Worm (Caenorhabditis elegans) whole organism, L4/young adult: ENCODE data around the gene F19G12.8.
A peak's percentile ranks its signal among the peaks of the same experiment; 100 is the strongest.

Source experiments
- W03F9.2 ChIP-seq: fragments of 150-350 bp; optimal IDR thresholded peaks from 2 replicates; lab custom pipeline; 2014; ENCODE audit warnings: missing biosample characterization, missing genetic modification characterization
- dao-5 ChIP-seq: sonication (generic microtip); optimal IDR thresholded peaks from 2 replicates; lab custom pipeline; 2016; ENCODE audit warnings: missing genotype, missing genetic modification characterization, moderate library complexity, missing compliant biosample characterization
- him-1 ChIP-seq: sonication (generic microtip); optimal IDR thresholded peaks from 2 replicates; lab custom pipeline; 2016; ENCODE audit warnings: missing genotype, missing genetic modification reagents, missing genetic modification characterization, missing compliant biosample characterization

F19G12.8 gene

DNA sequence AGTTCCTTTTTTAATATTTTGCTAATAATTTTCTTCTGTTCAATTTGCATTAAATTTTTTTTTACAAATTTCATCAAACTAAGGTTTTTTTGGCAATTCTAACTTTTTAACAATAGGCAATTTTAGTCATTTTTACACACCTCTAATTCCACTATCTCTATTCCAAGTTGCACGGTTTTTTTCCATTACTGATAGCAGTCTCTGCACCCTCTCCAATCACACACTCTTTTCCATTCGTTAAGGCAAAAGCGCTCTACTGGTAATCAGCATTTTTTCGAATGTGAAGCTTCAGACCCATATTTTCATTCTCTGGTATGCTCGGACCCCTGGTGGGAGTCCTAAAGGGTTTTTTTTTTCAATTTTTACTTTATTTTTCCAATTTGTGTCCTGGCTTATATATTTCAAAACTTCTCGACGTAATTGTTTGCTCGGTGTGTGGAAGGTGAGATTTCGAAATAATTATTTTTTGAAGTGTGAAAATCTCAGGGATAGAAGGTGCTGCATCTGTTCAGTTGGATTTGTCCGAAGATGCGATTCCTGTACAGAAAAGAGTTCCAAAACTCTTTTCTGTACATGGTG lies at the start of gene F19G12.8, which contains the start of gene F19G12.4:
Gene F19G12.8, plus strand, starts transcription at position 545 of the 579 bp plus-strand sequence.
Gene F19G12.4, plus strand, starts transcription at position 529 of the 579 bp plus-strand sequence.
- TF ChIP-seq him-1 (no peak), dao-5 (tag; lab: Kevin White, UChicago) (no peak), W03F9.2 (tag; lab: Kevin White, UChicago) (no peak)

DNA sequence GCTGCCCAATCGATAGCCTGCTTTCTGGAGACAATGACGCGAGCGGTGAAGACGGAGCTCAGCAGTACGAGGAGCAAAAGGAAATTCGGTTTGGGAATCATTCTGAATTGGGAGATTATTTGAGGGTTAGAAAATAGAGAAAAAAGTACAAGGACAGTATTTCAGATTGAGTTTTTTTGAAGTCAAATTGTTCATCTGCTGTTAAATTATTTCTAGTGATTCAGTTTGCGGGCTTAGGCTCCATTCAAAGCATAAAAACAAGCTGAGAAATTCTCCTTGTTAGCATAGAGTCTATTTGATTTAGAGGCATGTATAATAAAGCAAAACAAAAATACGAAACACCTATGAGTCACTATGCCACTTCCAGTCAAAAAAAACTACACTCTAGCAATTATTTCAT lies 49.7 kb upstream of the F19G12.8 start, which contains the start of gene dgn-2:
Gene dgn-2, minus strand, starts transcription at position 101 of the 400 bp plus-strand sequence.
- no peak for TF ChIP-seq him-1
- no peak for TF ChIP-seq dao-5 (tag; lab: Kevin White, UChicago)
- no peak for TF ChIP-seq W03F9.2 (tag; lab: Kevin White, UChicago)

DNA sequence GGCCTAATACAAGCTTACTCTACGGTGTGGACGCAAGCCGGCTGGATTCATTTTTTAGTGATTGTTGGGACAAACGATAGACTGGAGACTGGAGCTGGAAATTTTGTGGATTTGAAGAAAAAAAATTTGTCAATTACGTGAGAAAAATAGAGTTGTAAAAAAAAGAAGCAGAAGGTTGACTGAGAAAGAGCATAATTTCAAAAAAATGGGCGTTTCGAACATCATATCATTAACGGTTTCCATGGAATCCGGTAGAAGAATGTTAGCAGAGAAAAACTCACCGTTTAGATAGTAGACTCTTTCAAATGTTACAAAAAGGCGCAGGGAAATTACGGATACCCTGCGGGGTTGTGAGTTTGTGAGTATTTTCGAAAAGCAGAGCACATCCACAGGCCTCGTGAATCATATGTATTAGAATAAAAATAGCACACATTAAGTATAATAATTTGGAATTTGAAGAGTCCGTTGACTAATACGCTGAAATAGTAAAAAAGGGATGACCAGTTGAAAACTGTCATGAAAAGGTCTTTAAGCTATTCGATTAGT lies 46.3 kb upstream of the F19G12.8 start, which contains the start of gene F56C3.7:
Gene F56C3.7, minus strand, starts transcription at position 51 of the 546 bp plus-strand sequence.
- TF ChIP-seq him-1 (no peak), W03F9.2 (tag; lab: Kevin White, UChicago) (no peak), dao-5 (tag; lab: Kevin White, UChicago) (no peak)

DNA sequence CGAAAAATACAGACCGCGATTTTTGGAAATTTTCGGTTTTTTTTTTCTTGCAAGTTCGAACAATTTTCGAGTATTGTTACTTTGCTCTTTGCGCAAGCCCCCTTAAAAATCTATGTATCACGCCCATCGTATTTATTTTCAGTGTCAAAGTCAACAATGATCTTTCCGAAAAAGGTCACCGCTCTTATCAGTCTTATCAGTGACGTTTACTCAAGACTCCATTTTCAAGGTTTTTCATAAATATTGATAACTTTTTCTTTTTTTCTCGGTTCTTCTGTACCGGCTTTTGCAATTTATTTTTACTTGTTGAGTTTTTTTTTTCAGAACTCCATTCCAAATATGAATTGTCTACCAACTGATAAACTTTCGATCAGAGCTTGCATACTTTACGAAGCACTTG lies 45.4 kb upstream of the F19G12.8 start, which contains the start of gene fbxa-190:
Gene fbxa-190, plus strand, starts transcription at position 325 of the 400 bp plus-strand sequence.
- no peak for TF ChIP-seq dao-5 (tag; lab: Kevin White, UChicago)
- TF ChIP-seq him-1, result no peak

DNA sequence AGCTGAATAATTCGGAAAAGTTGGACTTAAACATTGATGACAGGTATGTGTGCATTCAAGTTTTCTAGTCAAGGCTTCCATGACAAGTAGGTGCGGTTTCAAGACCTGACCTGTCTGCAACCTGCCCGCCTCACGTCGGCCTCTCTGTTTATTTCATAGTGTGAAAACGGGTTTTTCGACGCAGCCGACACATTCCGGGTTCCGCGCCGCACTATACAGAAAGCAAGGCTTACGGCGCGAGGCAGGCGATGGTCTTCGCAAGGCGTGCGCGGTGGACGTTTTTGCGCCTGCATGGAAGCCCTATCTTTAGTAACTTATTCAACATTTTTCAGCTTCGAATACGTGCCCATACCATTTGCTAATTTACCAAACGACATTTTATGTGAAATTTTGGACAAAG lies 44.7 kb upstream of the F19G12.8 start:
- no peak for TF ChIP-seq dao-5 (tag; lab: Kevin White, UChicago)
- TF ChIP-seq W03F9.2 (tag; lab: Kevin White, UChicago), result no peak
- no peak for TF ChIP-seq him-1

DNA sequence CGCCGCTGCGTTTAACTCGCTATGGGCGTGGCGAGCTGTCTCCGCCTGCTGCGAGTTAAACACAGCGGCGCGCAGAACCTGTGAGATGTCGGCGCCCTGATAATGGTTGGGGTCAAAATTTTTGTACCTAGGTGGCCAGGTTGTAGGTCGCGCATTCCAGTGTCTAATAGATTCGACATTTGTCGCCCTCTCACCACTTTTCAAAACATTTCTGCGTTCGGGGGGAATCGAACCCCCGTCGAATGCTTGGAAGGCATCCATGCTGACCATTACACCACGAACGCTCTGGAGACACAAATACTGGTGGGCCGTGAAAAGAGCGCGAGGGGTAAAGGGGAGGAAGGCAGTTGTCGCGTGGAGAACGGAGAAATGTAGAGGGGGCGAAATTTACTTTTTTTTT lies 37.7 kb upstream of the F19G12.8 start:
- peak; percentile 81 for TF ChIP-seq dao-5 (tag; lab: Kevin White, UChicago)
- TF ChIP-seq W03F9.2 (tag; lab: Kevin White, UChicago), result peak; percentile 21
- no peak for TF ChIP-seq him-1

DNA sequence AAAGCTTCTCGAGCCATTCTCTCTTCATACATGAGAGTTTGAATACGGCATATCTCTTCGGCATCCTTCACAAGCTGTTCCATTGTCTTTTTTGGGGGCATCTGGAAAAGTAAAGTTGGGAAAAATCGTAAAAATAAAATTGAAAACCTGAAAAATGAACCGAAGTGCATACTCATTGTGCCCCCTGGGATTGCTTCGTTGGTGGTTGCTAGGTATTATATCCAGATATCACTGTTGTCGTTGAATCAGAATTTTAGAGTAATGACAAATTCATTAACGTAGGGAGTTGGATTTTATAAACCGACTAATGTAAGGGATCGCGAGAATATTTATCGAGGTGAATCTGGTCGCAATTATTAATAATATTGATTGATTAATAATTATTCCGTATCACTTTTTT lies 35.6 kb upstream of the F19G12.8 start, which contains the start of gene F56C3.10:
Gene F56C3.10, minus strand, starts transcription at position 101 of the 400 bp plus-strand sequence.
- no peak for TF ChIP-seq dao-5 (tag; lab: Kevin White, UChicago)
- TF ChIP-seq W03F9.2 (tag; lab: Kevin White, UChicago), result no peak

DNA sequence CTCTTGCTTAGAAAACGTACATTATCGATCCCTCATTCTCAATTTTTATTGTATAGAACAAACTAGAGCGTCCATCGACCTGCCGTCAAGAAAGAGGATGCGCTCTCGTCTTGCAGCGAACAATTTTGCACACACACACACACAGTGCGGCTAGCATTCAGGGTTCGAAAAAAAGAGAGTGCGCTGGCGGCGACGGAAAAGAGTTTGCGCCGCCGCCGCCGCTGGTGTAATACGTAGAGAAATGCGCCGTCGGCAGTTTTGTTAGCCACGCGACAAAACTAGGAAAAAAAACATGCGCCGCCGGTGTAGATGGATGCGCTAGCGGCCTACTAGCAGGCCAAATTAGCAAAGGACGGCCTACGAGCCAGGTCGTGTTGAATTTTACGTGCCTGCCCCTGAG lies 33.6 kb upstream of the F19G12.8 start:
- no peak for TF ChIP-seq dao-5 (tag; lab: Kevin White, UChicago)
- no peak for TF ChIP-seq W03F9.2 (tag; lab: Kevin White, UChicago)
- TF ChIP-seq him-1, result no peak

DNA sequence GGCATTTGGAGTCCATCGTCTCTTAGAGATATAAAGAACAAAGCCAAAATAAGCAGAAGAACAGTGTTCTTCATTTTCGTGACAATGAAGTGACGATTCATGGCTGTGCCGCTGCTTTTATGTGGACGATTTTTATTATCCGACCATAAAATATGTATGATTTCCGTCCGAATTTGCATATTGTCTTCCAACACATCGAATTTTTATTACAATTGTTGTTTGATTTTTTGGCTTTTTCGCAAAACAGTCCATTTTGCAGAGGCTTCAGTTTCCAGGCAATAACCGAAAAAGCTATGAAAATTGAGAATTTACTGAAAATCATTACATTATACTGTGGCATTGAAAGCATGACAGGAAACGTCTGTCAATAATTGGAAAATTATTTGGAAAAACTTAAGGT lies 32.6 kb upstream of the F19G12.8 start, which contains the start of gene F56C3.8:
Gene F56C3.8, minus strand, starts transcription at position 101 of the 400 bp plus-strand sequence.
- TF ChIP-seq W03F9.2 (tag; lab: Kevin White, UChicago) (no peak), him-1 (no peak), dao-5 (tag; lab: Kevin White, UChicago) (no peak)

DNA sequence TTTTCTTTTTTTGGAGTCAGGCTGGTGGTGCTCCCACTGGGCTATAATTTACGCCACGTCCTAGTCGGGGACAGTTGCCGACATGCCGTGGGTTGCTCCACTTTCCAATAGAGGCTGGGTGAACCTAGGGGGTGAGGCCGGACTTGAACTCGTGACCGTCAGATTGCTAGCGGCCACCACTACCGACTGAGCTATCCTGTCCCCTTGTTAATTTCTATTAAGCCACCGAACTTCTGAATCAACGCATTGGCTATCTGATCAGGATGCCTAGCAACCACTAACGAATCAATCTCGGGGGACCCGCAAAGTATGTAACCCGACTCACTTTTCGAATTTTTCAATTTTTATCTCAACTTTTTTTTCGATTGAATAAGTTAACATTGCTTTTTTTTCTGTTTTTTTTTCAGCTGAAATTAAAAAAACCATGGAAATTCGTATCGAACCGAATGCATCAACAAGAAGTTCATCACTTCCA lies 30.2 kb upstream of the F19G12.8 start, which contains the start of gene F56C3.1:
Gene F56C3.1, plus strand, starts transcription at position 425 of the 475 bp plus-strand sequence.
- no peak for TF ChIP-seq W03F9.2 (tag; lab: Kevin White, UChicago)
- TF ChIP-seq dao-5 (tag; lab: Kevin White, UChicago), result no peak
- no peak for TF ChIP-seq him-1

DNA sequence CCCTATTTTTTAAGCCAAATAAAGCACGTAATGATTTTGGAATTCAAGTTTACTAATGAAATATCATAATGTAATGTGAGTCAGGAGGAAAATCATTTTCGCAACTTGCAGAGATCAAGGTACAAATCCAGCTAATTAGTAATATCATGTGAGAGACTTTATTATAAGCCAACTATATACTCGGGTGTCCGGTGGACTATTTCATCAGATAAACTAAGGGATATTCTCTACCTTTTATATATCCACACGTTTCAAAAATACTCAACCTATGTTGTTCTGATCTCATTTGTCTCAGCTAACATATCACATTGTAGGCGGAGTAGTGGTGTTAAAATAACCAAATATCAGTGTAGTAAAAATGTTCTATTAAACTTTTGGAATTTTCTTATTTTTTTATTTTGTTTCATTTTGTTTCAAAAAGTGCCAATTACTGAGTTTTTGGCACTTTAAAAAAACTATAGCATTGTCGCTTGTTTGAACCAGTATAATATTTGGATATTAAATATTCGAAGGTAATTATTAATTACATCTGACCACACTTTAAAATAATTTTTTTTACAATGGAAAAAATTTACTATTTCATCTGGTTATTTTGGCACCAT lies 27.6 kb upstream of the F19G12.8 start:
- TF ChIP-seq dao-5 (tag; lab: Kevin White, UChicago), result peak; percentile 11
- TF ChIP-seq W03F9.2 (tag; lab: Kevin White, UChicago), result peak; percentile 88
- peak; percentile 95 for TF ChIP-seq him-1

DNA sequence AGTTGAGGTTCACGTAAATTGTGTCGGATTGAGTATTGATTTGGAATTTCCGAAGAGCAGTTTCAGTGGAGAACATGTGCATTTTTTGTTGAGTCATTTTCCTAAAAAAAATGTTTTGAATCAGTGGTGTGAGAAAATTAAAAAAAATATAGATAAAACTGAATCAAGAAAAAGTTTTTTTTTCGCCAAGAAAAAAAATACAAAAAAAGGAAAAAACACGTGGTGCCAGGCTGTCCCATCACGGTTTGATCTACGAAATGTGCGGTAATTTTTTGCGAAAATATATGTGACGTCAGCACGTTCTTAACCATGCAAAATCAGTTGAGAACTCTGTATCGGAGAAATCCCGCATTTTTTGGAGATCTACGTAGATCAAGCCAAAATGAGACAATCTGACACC lies 23.2 kb upstream of the F19G12.8 start, which contains the start of gene F56C3.9:
Gene F56C3.9, minus strand, starts transcription at position 101 of the 400 bp plus-strand sequence.
- TF ChIP-seq W03F9.2 (tag; lab: Kevin White, UChicago) (no peak), him-1 (no peak), dao-5 (tag; lab: Kevin White, UChicago) (no peak)

DNA sequence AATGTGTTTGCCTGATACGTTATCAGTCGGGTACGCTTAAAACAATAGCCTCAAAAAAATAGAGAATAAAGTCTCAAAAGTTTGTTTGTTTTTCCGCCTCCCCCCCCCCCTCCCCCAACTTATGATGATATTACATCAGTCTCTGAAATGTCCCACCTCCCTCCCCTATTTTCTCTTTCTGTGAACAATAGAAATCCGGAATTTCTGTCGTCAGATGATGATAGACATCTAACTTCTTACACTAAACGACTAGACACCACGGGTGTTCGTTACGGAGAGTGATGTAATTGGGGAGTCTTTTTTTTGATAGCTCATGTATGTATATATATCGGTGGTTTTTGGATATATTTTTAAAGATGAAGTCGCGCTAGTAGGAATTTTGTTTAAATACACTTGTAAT lies 22.7 kb upstream of the F19G12.8 start:
- TF ChIP-seq dao-5 (tag; lab: Kevin White, UChicago) (no peak), him-1 (no peak), W03F9.2 (tag; lab: Kevin White, UChicago) (no peak)

DNA sequence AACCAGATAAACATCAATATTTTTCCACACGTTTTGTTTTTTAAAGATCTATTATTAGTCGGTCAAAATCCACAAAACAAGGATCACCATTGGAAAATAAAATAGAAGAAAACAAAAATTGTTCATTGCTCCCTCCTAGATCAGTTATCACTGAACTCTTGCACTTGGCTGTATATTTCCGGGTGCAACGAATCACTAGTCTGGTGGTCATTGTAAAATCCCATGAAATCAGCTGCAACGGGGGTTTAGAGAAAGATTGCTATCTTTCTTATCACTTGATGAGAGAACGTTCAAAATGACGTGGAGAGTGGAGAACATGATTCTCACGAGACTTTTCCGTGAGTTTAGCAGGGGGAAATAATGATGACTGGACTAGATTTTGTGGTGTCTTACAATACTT lies 21.3 kb upstream of the F19G12.8 start:
- no peak for TF ChIP-seq dao-5 (tag; lab: Kevin White, UChicago)
- no peak for TF ChIP-seq W03F9.2 (tag; lab: Kevin White, UChicago)
- no peak for TF ChIP-seq him-1
